Worm (Caenorhabditis elegans): ENCODE results near the gene srxa-11.

ce11 chrV:13923851-13924250, at the start of gene srxa-11:
- no peak for TF ChIP-seq ama-1 (optimal IDR thresholded peaks at IDR 0.05)
- no peak for TF ChIP-seq ceh-13 (GFP tag; optimal IDR thresholded peaks at IDR 0.05)
- no peak for TF ChIP-seq hnd-1 (tag; optimal IDR thresholded peaks at IDR 0.05)
- TF ChIP-seq hmg-4 (GFP tag; optimal IDR thresholded peaks at IDR 0.05), result no peak
- TF ChIP-seq ceh-36 (tag; optimal IDR thresholded peaks at IDR 0.05), result no peak
- TF ChIP-seq scrt-1 (GFP tag; IDR thresholded peaks at IDR 0.05), result no peak
- no peak for TF ChIP-seq sea-1 (GFP tag; conservative IDR thresholded peaks at IDR 0.05)
- TF ChIP-seq B0310.2 (tag; optimal IDR thresholded peaks at IDR 0.05), result no peak
- no peak for TF ChIP-seq tbx-11 (GFP tag; IDR thresholded peaks at IDR 0.05)
- TF ChIP-seq aly-1 (tag; optimal IDR thresholded peaks at IDR 0.05), result no peak

Data from whole organism, early embryonic.